Comparison of ENCODE assay signal across 1 fruit fly cellular context in the genomic region with DNA sequence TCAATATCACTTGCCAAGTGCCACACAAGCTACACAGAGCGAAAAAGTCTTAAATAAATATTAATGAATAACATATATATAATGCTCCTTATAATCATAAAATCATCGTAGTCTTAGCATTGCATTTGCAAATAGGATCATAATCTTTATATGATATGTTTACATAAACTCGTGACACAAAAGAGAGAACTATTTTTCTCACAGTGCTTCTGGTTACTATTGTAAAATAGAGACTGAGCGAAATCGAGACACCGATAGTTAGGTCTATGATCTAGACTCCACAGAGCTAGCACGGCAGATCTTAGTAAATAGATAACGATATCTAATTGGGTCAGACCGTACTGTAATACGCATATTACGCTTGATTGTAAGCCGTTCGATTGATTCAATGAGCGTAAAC.
TF ChIP-seq lines count a peak whose summit lies in the region.

No protein-coding gene starts in this region.

TF ChIP-seq in whole organism, embryonic, 481 proteins besides CTCF, POLR2A, EP300 and RAD21 (continued from another document and continues in another):
- TF ChIP-seq oc (tag; optimal IDR thresholded peaks at IDR 0.05; lab: Kevin White, UChicago) = peak; percentile 66
- peak; percentile 31 for TF ChIP-seq CG12155 (GFP tag; optimal IDR thresholded peaks at IDR 0.05; lab: Kevin White, UChicago)
- TF ChIP-seq crc (GFP tag; optimal IDR thresholded peaks at IDR 0.05; lab: Kevin White, UChicago) = no peak
- TF ChIP-seq jing (GFP tag; optimal IDR thresholded peaks at IDR 0.05; lab: Kevin White, UChicago) = peak; percentile 54
- TF ChIP-seq CoRest (tag; optimal IDR thresholded peaks at IDR 0.05; lab: Kevin White, UChicago) = peak; percentile 73
- peak; percentile 6 for TF ChIP-seq CG10543 (GFP tag; optimal IDR thresholded peaks at IDR 0.05; lab: Kevin White, UChicago)
- TF ChIP-seq MESR4 (GFP tag; optimal IDR thresholded peaks at IDR 0.05; lab: Kevin White, UChicago) = no peak
- no peak for TF ChIP-seq kah (GFP tag; optimal IDR thresholded peaks at IDR 0.05; lab: Kevin White, UChicago)
- no peak for TF ChIP-seq en (GFP tag; optimal IDR thresholded peaks at IDR 0.05; lab: Kevin White, UChicago)
- TF ChIP-seq CG5953 (GFP tag; IDR thresholded peaks at IDR 0.05; lab: Robert Waterston, UW) = peak; percentile 80
- peak; percentile 46 for TF ChIP-seq Vsx1 (GFP tag; optimal IDR thresholded peaks at IDR 0.05; lab: Kevin White, UChicago)
- TF ChIP-seq Scr (GFP tag; IDR thresholded peaks at IDR 0.05; lab: Robert Waterston, UW; ENCODE audit: partially characterized antibody) = no peak
- no peak for TF ChIP-seq tx (GFP tag; optimal IDR thresholded peaks at IDR 0.05; lab: Kevin White, UChicago)
- TF ChIP-seq YL-1 (GFP tag; optimal IDR thresholded peaks at IDR 0.05; lab: Kevin White, UChicago) = no peak
- no peak for TF ChIP-seq CG1233 (GFP tag; optimal IDR thresholded peaks at IDR 0.05; lab: Kevin White, UChicago)
- TF ChIP-seq CG1792 (GFP tag; optimal IDR thresholded peaks at IDR 0.05; lab: Kevin White, UChicago) = peak; percentile 42
- peak; percentile 82 for TF ChIP-seq Sox102F (GFP tag; optimal IDR thresholded peaks at IDR 0.05; lab: Kevin White, UChicago)
- TF ChIP-seq stc (GFP tag; IDR thresholded peaks at IDR 0.05; lab: Robert Waterston, UW) = no peak
- no peak for TF ChIP-seq jumu (GFP tag; optimal IDR thresholded peaks at IDR 0.05; lab: Kevin White, UChicago)
- TF ChIP-seq hkb (optimal IDR thresholded peaks at IDR 0.05; lab: Kevin White, UChicago) = no peak
- TF ChIP-seq hkb (GFP tag; IDR thresholded peaks at IDR 0.05; lab: Robert Waterston, UW) = peak; percentile 88
- TF ChIP-seq CG6813 (GFP tag; optimal IDR thresholded peaks at IDR 0.05; lab: Kevin White, UChicago) = no peak
- TF ChIP-seq CG3163 (GFP tag; optimal IDR thresholded peaks at IDR 0.05; lab: Kevin White, UChicago) = no peak
- TF ChIP-seq Mad (GFP tag; optimal IDR thresholded peaks at IDR 0.05; lab: Kevin White, UChicago) = no peak
- no peak for TF ChIP-seq fu2 (GFP tag; optimal IDR thresholded peaks at IDR 0.05; lab: Kevin White, UChicago)
- TF ChIP-seq CG14965 (GFP tag; optimal IDR thresholded peaks at IDR 0.05; lab: Kevin White, UChicago; ENCODE audit: borderline replicate concordance) = no peak
- no peak for TF ChIP-seq hth (optimal IDR thresholded peaks at IDR 0.05; lab: Kevin White, UChicago)
- TF ChIP-seq sim (GFP tag; IDR thresholded peaks at IDR 0.05; lab: Robert Waterston, UW) = peak; percentile 68; the same call in 1 of the 2 replicates
- no peak for TF ChIP-seq ab (GFP tag; optimal IDR thresholded peaks at IDR 0.05; lab: Kevin White, UChicago)
- TF ChIP-seq NfI (GFP tag; optimal IDR thresholded peaks at IDR 0.05; lab: Kevin White, UChicago) = peak; percentile 71
- no peak for TF ChIP-seq Hey (tag; optimal IDR thresholded peaks at IDR 0.05; lab: Kevin White, UChicago)
- no peak for TF ChIP-seq Hr39 (optimal IDR thresholded peaks at IDR 0.05; lab: Kevin White, UChicago)
- TF ChIP-seq CG4854 (GFP tag; optimal IDR thresholded peaks at IDR 0.05; lab: Kevin White, UChicago) = no peak
- no peak for TF ChIP-seq Xrp1 (GFP tag; IDR thresholded peaks at IDR 0.05; lab: Robert Waterston, UW)
- TF ChIP-seq CG33213 (GFP tag; optimal IDR thresholded peaks at IDR 0.05; lab: Kevin White, UChicago) = no peak
- no peak for TF ChIP-seq CG6654 (GFP tag; optimal IDR thresholded peaks at IDR 0.05; lab: Kevin White, UChicago)
- TF ChIP-seq ash1 (GFP tag; optimal IDR thresholded peaks at IDR 0.05; lab: Kevin White, UChicago) = no peak
- peak; percentile 44 for TF ChIP-seq CG12942 (GFP tag; optimal IDR thresholded peaks at IDR 0.05; lab: Kevin White, UChicago)
- no peak for TF ChIP-seq chinmo (GFP tag; IDR thresholded peaks at IDR 0.05; lab: Robert Waterston, UW; ENCODE audit: partially characterized antibody)
- TF ChIP-seq BEAF-32 (GFP tag; optimal IDR thresholded peaks at IDR 0.05; lab: Kevin White, UChicago) = no peak
- TF ChIP-seq h (optimal IDR thresholded peaks at IDR 0.05; lab: Kevin White, UChicago) = no peak
- TF ChIP-seq CG2678 (tag; optimal IDR thresholded peaks at IDR 0.05; lab: Kevin White, UChicago) = no peak
- no peak for TF ChIP-seq cg (GFP tag; optimal IDR thresholded peaks at IDR 0.05; lab: Kevin White, UChicago)
- no peak for TF ChIP-seq GATAe (GFP tag; conservative IDR thresholded peaks at IDR 0.05; lab: Robert Waterston, UW)
- TF ChIP-seq CG11696 (GFP tag; IDR thresholded peaks at IDR 0.05; lab: Robert Waterston, UW) = no peak
- no peak for TF ChIP-seq unc-4 (GFP tag; IDR thresholded peaks at IDR 0.05; lab: Robert Waterston, UW; ENCODE audit: partially characterized antibody)
- TF ChIP-seq gcm2 (GFP tag; optimal IDR thresholded peaks at IDR 0.05; lab: Kevin White, UChicago) = no peak
- TF ChIP-seq CG10267 (tag; optimal IDR thresholded peaks at IDR 0.05; lab: Kevin White, UChicago) = peak; percentile 22
- peak; percentile 71 for TF ChIP-seq gcm (GFP tag; optimal IDR thresholded peaks at IDR 0.05; lab: Kevin White, UChicago)
- peak; percentile 60 for TF ChIP-seq CG9727 (GFP tag; optimal IDR thresholded peaks at IDR 0.05; lab: Kevin White, UChicago)
- no peak for TF ChIP-seq gt (GFP tag; IDR thresholded peaks at IDR 0.05; lab: Robert Waterston, UW)
- peak; percentile 78 for TF ChIP-seq tgo (GFP tag; IDR thresholded peaks at IDR 0.05; lab: Robert Waterston, UW)
- TF ChIP-seq CG1602 (GFP tag; optimal IDR thresholded peaks at IDR 0.05; lab: Kevin White, UChicago) = peak; percentile 51
- TF ChIP-seq CG13894 (tag; optimal IDR thresholded peaks at IDR 0.05; lab: Kevin White, UChicago) = no peak
- TF ChIP-seq CG2889 (GFP tag; IDR thresholded peaks at IDR 0.05; lab: Robert Waterston, UW) = 0 out of 3 replicates have a peak, but pooled peaks have one; percentile 54
- TF ChIP-seq CG5180 (GFP tag; optimal IDR thresholded peaks at IDR 0.05; lab: Kevin White, UChicago) = no peak
- TF ChIP-seq zfh2 (GFP tag; optimal IDR thresholded peaks at IDR 0.05; lab: Kevin White, UChicago) = no peak
- peak; percentile 85 for TF ChIP-seq sens (GFP tag; lab: Kevin White, UChicago)
- TF ChIP-seq CG30020 (tag; optimal IDR thresholded peaks at IDR 0.05; lab: Kevin White, UChicago) = peak; percentile 16
- peak; percentile 60 for TF ChIP-seq Ravus (GFP tag; IDR thresholded peaks at IDR 0.05; lab: Robert Waterston, UW)
- 0 out of 2 replicates have a peak, but pooled peaks have one; percentile 20 for TF ChIP-seq aop (GFP tag; IDR thresholded peaks at IDR 0.05; lab: Robert Waterston, UW)
- TF ChIP-seq Abd-B (GFP tag; optimal IDR thresholded peaks at IDR 0.05; lab: Kevin White, UChicago) = peak; percentile 65
- TF ChIP-seq Dip2 (GFP tag; IDR thresholded peaks at IDR 0.05; lab: Robert Waterston, UW) = no peak
- TF ChIP-seq CG42726 (GFP tag; IDR thresholded peaks at IDR 0.05; lab: Robert Waterston, UW; ENCODE audit: partially characterized antibody) = no peak
- TF ChIP-seq run (tag; optimal IDR thresholded peaks at IDR 0.05; lab: Kevin White, UChicago) = peak; percentile 3
- peak; percentile 64 for TF ChIP-seq CG11247 (GFP tag; IDR thresholded peaks at IDR 0.05; lab: Robert Waterston, UW)
- peak; percentile 70 for TF ChIP-seq CG14050 (GFP tag; IDR thresholded peaks at IDR 0.05; lab: Robert Waterston, UW)
- peak; percentile 47; the same call in 1 of the 3 replicates for TF ChIP-seq Dbx (GFP tag; IDR thresholded peaks at IDR 0.05; lab: Robert Waterston, UW)
- no peak for TF ChIP-seq ase (GFP tag; IDR thresholded peaks at IDR 0.05; lab: Robert Waterston, UW)
- peak; percentile 27 for TF ChIP-seq Bteb2 (GFP tag; optimal IDR thresholded peaks at IDR 0.05; lab: Kevin White, UChicago)
- TF ChIP-seq CG12391 (tag; optimal IDR thresholded peaks at IDR 0.05; lab: Kevin White, UChicago) = peak; percentile 85
- no peak for TF ChIP-seq CG18599 (GFP tag; optimal IDR thresholded peaks at IDR 0.05; lab: Kevin White, UChicago)
- peak; percentile 53; the same call in 2 of the 3 replicates for TF ChIP-seq CG11695 (GFP tag; IDR thresholded peaks at IDR 0.05; lab: Robert Waterston, UW)
- peak in 1 of 2 experiments; percentile 88 for TF ChIP-seq bsh (GFP tag; optimal IDR thresholded peaks at IDR 0.05; lab: Kevin White, UChicago)
- TF ChIP-seq Dip3 (GFP tag; optimal IDR thresholded peaks at IDR 0.05; lab: Kevin White, UChicago) = no peak
- peak; percentile 11 for TF ChIP-seq psq (GFP tag; optimal IDR thresholded peaks at IDR 0.05; lab: Kevin White, UChicago)
- no peak for TF ChIP-seq da (GFP tag; optimal IDR thresholded peaks at IDR 0.05; lab: Kevin White, UChicago)
- peak; percentile 63 for TF ChIP-seq ap (GFP tag; IDR thresholded peaks at IDR 0.05; lab: Robert Waterston, UW)
- TF ChIP-seq Jarid2 (GFP tag; optimal IDR thresholded peaks at IDR 0.05; lab: Kevin White, UChicago) = no peak
- no peak for TF ChIP-seq CG17802 (tag; optimal IDR thresholded peaks at IDR 0.05; lab: Kevin White, UChicago)
- peak; percentile 69; the same call in 2 of the 3 replicates for TF ChIP-seq ken (GFP tag; IDR thresholded peaks at IDR 0.05; lab: Robert Waterston, UW)
- TF ChIP-seq Fer2 (tag; optimal IDR thresholded peaks at IDR 0.05; lab: Kevin White, UChicago) = no peak
- no peak for TF ChIP-seq hb (GFP tag; IDR thresholded peaks at IDR 0.05; lab: Robert Waterston, UW; ENCODE audit: partially characterized antibody)
- TF ChIP-seq lov (optimal IDR thresholded peaks at IDR 0.05; lab: Kevin White, UChicago) = no peak
- TF ChIP-seq lov (GFP tag; IDR thresholded peaks at IDR 0.05; lab: Robert Waterston, UW) = no peak
- TF ChIP-seq CG4424 (GFP tag; optimal IDR thresholded peaks at IDR 0.05; lab: Kevin White, UChicago) = no peak
- TF ChIP-seq Atf-2 (GFP tag; optimal IDR thresholded peaks at IDR 0.05; lab: Kevin White, UChicago) = no peak
- peak; percentile 79 for TF ChIP-seq Oli (tag; optimal IDR thresholded peaks at IDR 0.05; lab: Kevin White, UChicago)
- no peak for TF ChIP-seq fd64A (GFP tag; optimal IDR thresholded peaks at IDR 0.05; lab: Kevin White, UChicago)
- no peak for TF ChIP-seq jigr1 (GFP tag; IDR thresholded peaks at IDR 0.05; lab: Robert Waterston, UW)
- TF ChIP-seq Meics (GFP tag; optimal IDR thresholded peaks at IDR 0.05; lab: Kevin White, UChicago) = no peak
- no peak for TF ChIP-seq mirr (GFP tag; optimal IDR thresholded peaks at IDR 0.05; lab: Kevin White, UChicago)
- peak; percentile 83 for TF ChIP-seq Rfx (GFP tag; IDR thresholded peaks at IDR 0.05; lab: Robert Waterston, UW)
- no peak for TF ChIP-seq H15 (GFP tag; IDR thresholded peaks at IDR 0.05; lab: Robert Waterston, UW)
- no peak for TF ChIP-seq Side (GFP tag; optimal IDR thresholded peaks at IDR 0.05; lab: Kevin White, UChicago)
- TF ChIP-seq CG9876 (GFP tag; optimal IDR thresholded peaks at IDR 0.05; lab: Kevin White, UChicago) = no peak
- peak; percentile 36 for TF ChIP-seq lilli (GFP tag; optimal IDR thresholded peaks at IDR 0.05; lab: Kevin White, UChicago)
- TF ChIP-seq CG17912 (GFP tag; optimal IDR thresholded peaks at IDR 0.05; lab: Kevin White, UChicago) = no peak
- peak; percentile 16 for TF ChIP-seq HLH54F (GFP tag; optimal IDR thresholded peaks at IDR 0.05; lab: Kevin White, UChicago)
- no peak for TF ChIP-seq vfl (GFP tag; optimal IDR thresholded peaks at IDR 0.05; lab: Kevin White, UChicago)
- TF ChIP-seq HmgD (GFP tag; optimal IDR thresholded peaks at IDR 0.05; lab: Kevin White, UChicago) = no peak
- no peak for TF ChIP-seq TFAM (GFP tag; optimal IDR thresholded peaks at IDR 0.05; lab: Kevin White, UChicago)
- peak; percentile 64 for TF ChIP-seq Hmr (GFP tag; optimal IDR thresholded peaks at IDR 0.05; lab: Kevin White, UChicago)
- no peak for TF ChIP-seq CG4360 (GFP tag; IDR thresholded peaks at IDR 0.05; lab: Robert Waterston, UW)
- TF ChIP-seq Pdp1 (GFP tag; optimal IDR thresholded peaks at IDR 0.05; lab: Kevin White, UChicago) = peak in 1 of 2 experiments; percentile 7
- peak; percentile 83 for TF ChIP-seq CG13424 (tag; optimal IDR thresholded peaks at IDR 0.05; lab: Kevin White, UChicago)
- TF ChIP-seq H2.0 (GFP tag; IDR thresholded peaks at IDR 0.05; lab: Robert Waterston, UW) = peak; percentile 80
- TF ChIP-seq Taf1 (GFP tag; IDR thresholded peaks at IDR 0.05; lab: Robert Waterston, UW) = no peak
- no peak for TF ChIP-seq Gug (GFP tag; IDR thresholded peaks at IDR 0.05; lab: Robert Waterston, UW)
- no peak for TF ChIP-seq CG31365 (tag; optimal IDR thresholded peaks at IDR 0.05; lab: Kevin White, UChicago)
- TF ChIP-seq CG32532 (GFP tag; IDR thresholded peaks at IDR 0.05; lab: Robert Waterston, UW) = no peak
- TF ChIP-seq ac (GFP tag; optimal IDR thresholded peaks at IDR 0.05; lab: Kevin White, UChicago) = no peak
- peak; percentile 30 for TF ChIP-seq cato (GFP tag; optimal IDR thresholded peaks at IDR 0.05; lab: Kevin White, UChicago; ENCODE audit: borderline replicate concordance)
- TF ChIP-seq disco-r (GFP tag; optimal IDR thresholded peaks at IDR 0.05; lab: Kevin White, UChicago) = no peak
- no peak for TF ChIP-seq sima (GFP tag; optimal IDR thresholded peaks at IDR 0.05; lab: Kevin White, UChicago)
- peak; percentile 62 for TF ChIP-seq CG17568 (GFP tag; optimal IDR thresholded peaks at IDR 0.05; lab: Kevin White, UChicago)
- no peak for TF ChIP-seq CG14667 (GFP tag; IDR thresholded peaks at IDR 0.05; lab: Robert Waterston, UW)
- no peak for TF ChIP-seq CG13296 (GFP tag; optimal IDR thresholded peaks at IDR 0.05; lab: Kevin White, UChicago)
- TF ChIP-seq pho (GFP tag; optimal IDR thresholded peaks at IDR 0.05; lab: Kevin White, UChicago) = no peak
- TF ChIP-seq pzg (GFP tag; optimal IDR thresholded peaks at IDR 0.05; lab: Kevin White, UChicago) = no peak
- no peak for TF ChIP-seq HLHmδ (GFP tag; optimal IDR thresholded peaks at IDR 0.05; lab: Kevin White, UChicago)
- peak; percentile 1 for TF ChIP-seq CG1647 (GFP tag; optimal IDR thresholded peaks at IDR 0.05; lab: Kevin White, UChicago)
- peak; percentile 83 for TF ChIP-seq CG10366 (GFP tag; IDR thresholded peaks at IDR 0.05; lab: Robert Waterston, UW)
- TF ChIP-seq CG2712 (tag; optimal IDR thresholded peaks at IDR 0.05; lab: Kevin White, UChicago) = no peak
- no peak for TF ChIP-seq toy (GFP tag; IDR thresholded peaks at IDR 0.05; lab: Robert Waterston, UW)
- TF ChIP-seq Dll (GFP tag; IDR thresholded peaks at IDR 0.05; lab: Robert Waterston, UW; ENCODE audit: partially characterized antibody) = no peak
- no peak for TF ChIP-seq pfk (GFP tag; optimal IDR thresholded peaks at IDR 0.05; lab: Kevin White, UChicago)
- TF ChIP-seq Chrac-16 (GFP tag; optimal IDR thresholded peaks at IDR 0.05; lab: Kevin White, UChicago) = peak; percentile 56
- peak in 1 of 3 experiments; percentile 57 for TF ChIP-seq lola (GFP tag; optimal IDR thresholded peaks at IDR 0.05; lab: Kevin White, UChicago)
- TF ChIP-seq Atf6 (GFP tag; IDR thresholded peaks at IDR 0.05; lab: Robert Waterston, UW) = peak; percentile 79
- peak; percentile 22 for TF ChIP-seq odd (GFP tag; optimal IDR thresholded peaks at IDR 0.05; lab: Kevin White, UChicago)
